Fruit fly (Drosophila melanogaster) whole organism, embryonic: Measurements from ENCODE around the gene aux.

Source experiments
- Antp ChIP-seq: fragments of 200-800 bp; sonication (Bioruptor generic); optimal IDR thresholded peaks from 3 replicates; lab custom pipeline; 2016; ENCODE audit warnings: missing biosample characterization, missing genetic modification characterization
- Asciz ChIP-seq: fragments of 200-800 bp; sonication (Bioruptor generic); optimal IDR thresholded peaks from 2 replicates; lab custom pipeline; 2017; ENCODE audit warnings: missing biosample characterization, mild to moderate bottlenecking, missing genetic modification characterization, missing genetic modification reagents
- BEAF-32 ChIP-seq: fragments of 200-800 bp; sonication (Bioruptor generic); optimal IDR thresholded peaks from 3 replicates; lab custom pipeline; 2017; ENCODE audit warnings: missing biosample characterization, missing genetic modification characterization, mild to moderate bottlenecking, moderate library complexity, missing genetic modification reagents
- C15 ChIP-seq: fragments of 200-800 bp; sonication (Bioruptor generic); IDR thresholded peaks from 3 replicates; pipeline ENCODE4 v1.3.6; 2022; ENCODE audit warnings: missing biosample characterization, missing genetic modification characterization
- CG10462 ChIP-seq: fragments of 200-800 bp; sonication (Bioruptor generic); optimal IDR thresholded peaks from 2 replicates; lab custom pipeline; 2016; ENCODE audit warnings: missing biosample characterization, missing genetic modification characterization
- CG11398 ChIP-seq: fragments of 200-800 bp; sonication (Bioruptor generic); optimal IDR thresholded peaks from 2 replicates; lab custom pipeline; 2016; ENCODE audit warnings: missing biosample characterization, missing genetic modification characterization
- CG11696 ChIP-seq: fragments of 200-800 bp; sonication (Bioruptor generic); IDR thresholded peaks from 2 replicates; pipeline ENCODE4 v1.3.6; 2022; ENCODE audit warnings: missing biosample characterization, missing genetic modification characterization
- CG12769 ChIP-seq: fragments of 200-800 bp; sonication (Bioruptor generic); optimal IDR thresholded peaks from 2 replicates; lab custom pipeline; 2019; ENCODE audit warnings: missing biosample characterization, mild to moderate bottlenecking, missing genetic modification characterization, moderate library complexity
- CG13287 ChIP-seq: fragments of 200-800 bp; sonication (Bioruptor generic); IDR thresholded peaks from 2 replicates; pipeline ENCODE4 v1.3.6; 2022; ENCODE audit warnings: missing biosample characterization, missing genetic modification characterization; ENCODE audit not compliant: partially characterized antibody
- CG13296 ChIP-seq: fragments of 200-800 bp; sonication (Bioruptor generic); optimal IDR thresholded peaks from 3 replicates; lab custom pipeline; 2018; ENCODE audit warnings: missing biosample characterization, mild to moderate bottlenecking, missing genetic modification characterization
- CG14014 ChIP-seq: fragments of 200-800 bp; sonication (Bioruptor generic); IDR thresholded peaks from 2 replicates; pipeline ENCODE4 v1.3.6; 2022; ENCODE audit warnings: missing biosample characterization, missing genetic modification characterization
- CG14710 ChIP-seq: fragments of 200-800 bp; sonication (Bioruptor generic); optimal IDR thresholded peaks from 3 replicates; lab custom pipeline; 2019; ENCODE audit warnings: missing biosample characterization, mild to moderate bottlenecking, missing genetic modification characterization, moderate library complexity
- CG15269 ChIP-seq: fragments of 200-800 bp; sonication (Bioruptor generic); optimal IDR thresholded peaks from 2 replicates; lab custom pipeline; 2018; ENCODE audit warnings: missing biosample characterization, mild to moderate bottlenecking, missing genetic modification characterization, moderate library complexity
- CG1792 ChIP-seq: fragments of 200-800 bp; sonication (Bioruptor generic); optimal IDR thresholded peaks from 2 replicates; lab custom pipeline; 2016; ENCODE audit warnings: missing biosample characterization, missing genetic modification characterization
- CG2129 ChIP-seq: fragments of 200-800 bp; sonication (Bioruptor generic); IDR thresholded peaks from 2 replicates; pipeline ENCODE4 v1.3.6; 2022; ENCODE audit warnings: missing biosample characterization, missing genetic modification characterization; ENCODE audit not compliant: partially characterized antibody
- CG2889 ChIP-seq: fragments of 200-800 bp; sonication (Bioruptor generic); IDR thresholded peaks from 3 replicates; pipeline ENCODE4 v1.3.6; 2022; ENCODE audit warnings: missing biosample characterization, missing genetic modification characterization
- CG3163 ChIP-seq: fragments of 200-800 bp; sonication (Bioruptor generic); optimal IDR thresholded peaks from 3 replicates; lab custom pipeline; 2016; ENCODE audit warnings: missing biosample characterization, missing genetic modification characterization
- CG42726 ChIP-seq: fragments of 200-800 bp; sonication (Bioruptor generic); IDR thresholded peaks from 2 replicates; pipeline ENCODE4 v1.3.6; 2022; ENCODE audit warnings: missing biosample characterization, missing genetic modification characterization; ENCODE audit not compliant: partially characterized antibody
- CG6254 ChIP-seq: fragments of 200-800 bp; sonication (Bioruptor generic); optimal IDR thresholded peaks from 3 replicates; lab custom pipeline; 2017; ENCODE audit warnings: mild to moderate bottlenecking, missing biosample characterization, missing genetic modification reagents, missing genetic modification characterization
- CG6654 ChIP-seq: fragments of 200-800 bp; sonication (Bioruptor generic); optimal IDR thresholded peaks from 2 replicates; lab custom pipeline; 2017; ENCODE audit warnings: missing biosample characterization, mild to moderate bottlenecking, missing genetic modification characterization
- Deaf1 ChIP-seq: fragments of 200-800 bp; optimal IDR thresholded peaks from 3 replicates; lab custom pipeline; 2019; ENCODE audit warnings: missing biosample characterization, mild to moderate bottlenecking, missing genetic modification characterization, moderate library complexity
- Ets65A ChIP-seq: fragments of 200-800 bp; sonication (Bioruptor generic); peaks from one replicate; lab custom pipeline; 2016; ENCODE audit warnings: missing biosample characterization, missing genetic modification characterization
- H15 ChIP-seq: fragments of 200-800 bp; sonication (Bioruptor generic); IDR thresholded peaks from 3 replicates; pipeline ENCODE4 v1.3.6; 2022; ENCODE audit warnings: missing biosample characterization, missing genetic modification characterization
- Hr78 ChIP-seq, 2 experiments: fragments of 200-800 bp in 1 of 2; fragments of >200 bp in 1 of 2; sonication (Bioruptor generic) in 1 of 2; optimal IDR thresholded peaks; 2 replicates each; lab custom pipeline; 2017 to 2019; ENCODE audit warnings: missing biosample characterization in 2 of 2, missing genetic modification characterization in 2 of 2, mild to moderate bottlenecking in 1 of 2, moderate library complexity in 1 of 2
- Lim3 ChIP-seq: fragments of 200-800 bp; sonication (Bioruptor generic); IDR thresholded peaks from 2 replicates; pipeline ENCODE4 v1.3.6; 2022; ENCODE audit warnings: missing biosample characterization, missing genetic modification characterization
- Lpt ChIP-seq: fragments of >200 bp; optimal IDR thresholded peaks from 2 replicates; lab custom pipeline; 2018; ENCODE audit warnings: missing biosample characterization, missing genetic modification characterization
- Med ChIP-seq: fragments of 200-800 bp; sonication (Bioruptor generic); peaks from one replicate; lab custom pipeline; 2016; ENCODE audit warnings: missing biosample characterization, missing genetic modification characterization, mild to moderate bottlenecking, inconsistent platforms, moderate library complexity
- Rfx ChIP-seq: fragments of 200-800 bp; sonication (Bioruptor generic); IDR thresholded peaks from 2 replicates; pipeline ENCODE4 v1.3.6; 2022; ENCODE audit warnings: missing biosample characterization, missing genetic modification characterization
- Stat92E ChIP-seq, 3 experiments: fragments of >200 bp in 2 of 3; fragments of 200-800 bp in 1 of 3; sonication (Bioruptor generic) in 1 of 3; optimal IDR thresholded peaks; 2 replicates each; lab custom pipeline; 2017 to 2019; ENCODE audit warnings: missing biosample characterization in 3 of 3, missing genetic modification characterization in 3 of 3, mild to moderate bottlenecking in 1 of 3, moderate library complexity in 1 of 3
- Trl ChIP-seq, 3 experiments: fragments of >200 bp in 2 of 3; fragments of 200-800 bp in 1 of 3; sonication (Bioruptor generic) in 1 of 3; optimal IDR thresholded peaks; 2 replicates in 1 of 3; 3 replicates in 2 of 3; lab custom pipeline; 2016 to 2017; ENCODE audit warnings: missing biosample characterization in 1 of 3, missing genetic modification characterization in 1 of 3
- YL-1 ChIP-seq: fragments of 200-800 bp; sonication (Bioruptor generic); optimal IDR thresholded peaks from 3 replicates; lab custom pipeline; 2017; ENCODE audit warnings: missing biosample characterization, mild to moderate bottlenecking, missing genetic modification characterization
- cwo ChIP-seq: fragments of 200-800 bp; sonication (Bioruptor generic); optimal IDR thresholded peaks from 3 replicates; lab custom pipeline; 2017; ENCODE audit warnings: missing biosample characterization, missing genetic modification characterization, mild to moderate bottlenecking, moderate library complexity, missing genetic modification reagents
- ftz-f1 ChIP-seq: fragments of 200-800 bp; sonication (Bioruptor generic); optimal IDR thresholded peaks from 2 replicates; lab custom pipeline; 2016; ENCODE audit warnings: missing biosample characterization, missing genetic modification characterization
- fu2 ChIP-seq: fragments of 200-800 bp; sonication (Bioruptor generic); optimal IDR thresholded peaks from 2 replicates; lab custom pipeline; 2016; ENCODE audit warnings: missing biosample characterization, missing genetic modification characterization
- gcm ChIP-seq: fragments of 200-800 bp; sonication (Bioruptor generic); optimal IDR thresholded peaks from 2 replicates; lab custom pipeline; 2019; ENCODE audit warnings: missing biosample characterization, mild to moderate bottlenecking, missing genetic modification characterization, moderate library complexity
- gsb ChIP-seq: fragments of 200-800 bp; sonication (Bioruptor generic); IDR thresholded peaks from 2 replicates; pipeline ENCODE4 v1.3.6; 2022; ENCODE audit warnings: missing biosample characterization, missing genetic modification characterization
- gt ChIP-seq: fragments of 200-800 bp; sonication (Bioruptor generic); IDR thresholded peaks from 2 replicates; pipeline ENCODE4 v1.3.6; 2022; ENCODE audit warnings: missing biosample characterization, missing genetic modification characterization
- lbe ChIP-seq: fragments of 200-800 bp; sonication (Bioruptor generic); optimal IDR thresholded peaks from 2 replicates; lab custom pipeline; 2016; ENCODE audit warnings: missing biosample characterization, mild to moderate bottlenecking, missing genetic modification characterization
- nom ChIP-seq: fragments of 200-800 bp; sonication (Bioruptor generic); optimal IDR thresholded peaks from 2 replicates; lab custom pipeline; 2017; ENCODE audit warnings: missing biosample characterization, missing genetic modification characterization, mild to moderate bottlenecking, moderate library complexity, missing genetic modification reagents
- oc ChIP-seq: fragments of 200-800 bp; sonication (Bioruptor generic); optimal IDR thresholded peaks from 2 replicates; lab custom pipeline; 2018; ENCODE audit warnings: missing biosample characterization, mild to moderate bottlenecking, missing genetic modification characterization, moderate library complexity
- pan ChIP-seq, 4 experiments: fragments of >200 bp in 3 of 4; fragments of 200-800 bp in 1 of 4; sonication (Bioruptor generic) in 1 of 4; optimal IDR thresholded peaks in 3 of 4; IDR thresholded peaks in 1 of 4; 2 replicates each; pipeline versions ENCODE4 v1.3.6 to Lab custom; 2017 to 2022; ENCODE audit warnings: missing biosample characterization in 2 of 4, missing genetic modification characterization in 2 of 4, mixed read lengths in 1 of 4
- sens ChIP-seq: fragments of 200-800 bp; sonication (Bioruptor generic); peaks from one replicate; lab custom pipeline; 2016; ENCODE audit warnings: missing biosample characterization, missing genetic modification characterization
- sna ChIP-seq: fragments of 200-800 bp; sonication (Bioruptor generic); IDR thresholded peaks from 2 replicates; pipeline ENCODE4 v1.3.6; 2022; ENCODE audit warnings: missing biosample characterization, missing genetic modification characterization; ENCODE audit not compliant: partially characterized antibody
- sug ChIP-seq: fragments of 200-800 bp; optimal IDR thresholded peaks from 2 replicates; lab custom pipeline; 2019; ENCODE audit warnings: missing biosample characterization, mild to moderate bottlenecking, missing genetic modification characterization, moderate library complexity
- tap ChIP-seq: fragments of 200-800 bp; optimal IDR thresholded peaks from 3 replicates; lab custom pipeline; 2019; ENCODE audit warnings: missing biosample characterization, mild to moderate bottlenecking, missing genetic modification characterization, moderate library complexity
- vvl ChIP-seq: fragments of 200-800 bp; sonication (Bioruptor generic); IDR thresholded peaks from 2 replicates; pipeline ENCODE4 v1.3.6; 2022; ENCODE audit warnings: missing biosample characterization, missing genetic modification characterization
- zf30C ChIP-seq: fragments of 200-800 bp; sonication (Bioruptor generic); optimal IDR thresholded peaks from 3 replicates; lab custom pipeline; 2018; ENCODE audit warnings: missing biosample characterization, mild to moderate bottlenecking, missing genetic modification characterization

Gene aux

DNA sequence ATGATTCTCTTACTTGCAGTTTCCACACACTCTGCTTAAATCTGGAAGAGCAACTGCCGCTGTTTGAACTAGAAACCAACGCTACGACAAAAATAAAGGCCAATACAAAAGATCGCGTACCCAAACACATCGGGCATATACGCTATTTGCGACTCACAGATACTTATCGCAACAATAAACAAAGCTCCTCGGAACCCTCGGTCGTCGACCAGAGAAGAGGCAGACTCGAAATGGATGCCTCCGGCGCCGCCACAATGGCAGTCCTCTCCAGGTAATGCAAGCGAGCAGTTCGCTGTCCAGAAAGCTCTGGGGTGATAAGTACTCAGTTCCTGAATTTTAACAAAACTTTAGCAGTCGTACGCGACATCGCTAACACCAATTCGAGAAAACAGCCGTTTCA is 25.0 kb downstream of the aux start:
- TF ChIP-seq CG3163 (GFP tag; lab: Kevin White, UChicago) (peak; percentile 76), oc (no peak), Asciz (GFP tag; lab: Kevin White, UChicago) (no peak), CG14710 (no peak), gcm (GFP tag; lab: Kevin White, UChicago) (no peak), CG1792 (GFP tag; lab: Kevin White, UChicago) (no peak), pan (optimal IDR thresholded peaks at IDR 0.05; lab: Kevin White, UChicago) (no peak), pan (GFP tag; optimal IDR thresholded peaks at IDR 0.05 in 1 of 2, IDR thresholded peaks at IDR 0.05 in 1 of 2) (peak in 1 of 2 experiments; percentile 9), H15 (GFP tag; lab: Robert Waterston, UW) (no peak), CG10462 (GFP tag; lab: Kevin White, UChicago) (no peak), Lpt (no peak), YL-1 (GFP tag; lab: Kevin White, UChicago) (no peak), Med (GFP tag; lab: Kevin White, UChicago) (peak; percentile 49), BEAF-32 (no peak), gt (GFP tag; lab: Robert Waterston, UW) (no peak), CG12769 (peak; percentile 8), CG2889 (no peak), nom (GFP tag; lab: Kevin White, UChicago) (peak; percentile 20), CG42726 (GFP tag; lab: Robert Waterston, UW) (no peak), lbe (GFP tag; lab: Kevin White, UChicago) (peak; percentile 6), Antp (GFP tag; lab: Kevin White, UChicago) (no peak), CG13287 (GFP tag; lab: Robert Waterston, UW) (peak; percentile 12; the same call in 1 of the 2 replicates), Rfx (GFP tag; lab: Robert Waterston, UW) (0 out of 2 replicates have a peak, but pooled peaks have one; percentile 18), Trl (optimal IDR thresholded peaks at IDR 0.05; lab: Kevin White, UChicago) (peak in 1 of 2 experiments; percentile 5), Trl (GFP tag; optimal IDR thresholded peaks at IDR 0.05; lab: Kevin White, UChicago) (no peak), CG6654 (no peak), CG2129 (GFP tag; lab: Robert Waterston, UW) (no peak), Deaf1 (tag; lab: Kevin White, UChicago) (peak; percentile 10), Lim3 (GFP tag; lab: Robert Waterston, UW) (no peak), CG13296 (GFP tag; lab: Kevin White, UChicago) (no peak), CG15269 (no peak), vvl (no peak), tap (tag; lab: Kevin White, UChicago) (no peak), CG6254 (GFP tag; lab: Kevin White, UChicago) (no peak), Stat92E (GFP tag; optimal IDR thresholded peaks at IDR 0.05; lab: Kevin White, UChicago) (no peak)
- TF ChIP-seq, all 482 proteins: peak for 10

DNA sequence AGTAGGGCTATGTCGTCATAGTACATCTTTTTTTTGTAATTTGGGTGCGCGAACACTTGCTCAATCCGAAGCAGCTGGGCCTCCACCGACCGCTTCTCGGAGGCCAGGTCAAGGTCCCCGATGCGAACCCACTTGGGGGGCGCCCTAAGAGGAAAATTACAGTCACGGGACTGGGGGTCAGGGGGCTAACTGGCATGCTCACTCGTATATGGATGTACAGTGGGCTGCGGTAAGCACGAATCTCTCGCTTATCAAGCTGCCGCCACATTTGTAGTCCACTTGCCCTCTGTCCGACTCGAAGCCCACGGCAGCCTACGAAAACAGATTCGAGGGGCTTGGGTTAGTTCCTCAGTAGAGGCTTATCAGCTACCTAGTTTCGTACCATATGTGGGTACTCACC is 30.2 kb downstream of the aux start:
- TF ChIP-seq gsb (GFP tag; lab: Robert Waterston, UW) (no peak), ftz-f1 (GFP tag; lab: Kevin White, UChicago) (peak; percentile 23), zf30C (GFP tag; lab: Kevin White, UChicago) (no peak), cwo (GFP tag; lab: Kevin White, UChicago) (peak; percentile 56), CG11696 (no peak), Med (GFP tag; lab: Kevin White, UChicago) (peak; percentile 55), CG14014 (0 out of 2 replicates have a peak, but pooled peaks have one; percentile 18), sens (GFP tag; lab: Kevin White, UChicago) (peak; percentile 8), C15 (GFP tag; lab: Robert Waterston, UW) (no peak), fu2 (GFP tag; lab: Kevin White, UChicago) (no peak), Hr78 (GFP tag; optimal IDR thresholded peaks at IDR 0.05; lab: Kevin White, UChicago) (peak in 1 of 2 experiments; percentile 78), sna (0 out of 2 replicates have a peak, but pooled peaks have one; percentile 6), CG11398 (no peak), Ets65A (GFP tag; lab: Kevin White, UChicago) (peak; percentile 20), sug (peak; percentile 67)
